Fruit fly (Drosophila melanogaster): Measurements from ENCODE around the gene Ets96B.

Gene Ets96B

dm6 chr3R:24816993-24817854 lies 29.4 kb downstream of the Ets96B start, which contains the start of the genes CG5808 and Saf-B (continued):
- TF ChIP-seq disco-r (GFP tag; optimal IDR thresholded peaks at IDR 0.05) (no peak), jumu (GFP tag; optimal IDR thresholded peaks at IDR 0.05) (no peak), eve (GFP tag; optimal IDR thresholded peaks at IDR 0.05) (no peak), hth (optimal IDR thresholded peaks at IDR 0.05) (no peak), CG12744 (GFP tag; optimal IDR thresholded peaks at IDR 0.05) (no peak), CG18011 (GFP tag; optimal IDR thresholded peaks at IDR 0.05) (no peak), grn (GFP tag; optimal IDR thresholded peaks at IDR 0.05) (no peak), twi (tag; optimal IDR thresholded peaks at IDR 0.05) (no peak), CG34224 (GFP tag; IDR thresholded peaks at IDR 0.05; ENCODE audit: partially characterized antibody) (peak; percentile 85), CG17912 (GFP tag; optimal IDR thresholded peaks at IDR 0.05) (no peak), CG33557 (GFP tag; optimal IDR thresholded peaks at IDR 0.05) (no peak), sob (GFP tag; IDR thresholded peaks at IDR 0.05) (peak; percentile 33; the same call in 1 of the 2 replicates), Fer3 (tag; optimal IDR thresholded peaks at IDR 0.05) (peak; percentile 19), CG3838 (GFP tag; optimal IDR thresholded peaks at IDR 0.05) (no peak), maf-S (GFP tag; optimal IDR thresholded peaks at IDR 0.05) (no peak), br (optimal IDR thresholded peaks at IDR 0.05) (no peak), bab2 (GFP tag; optimal IDR thresholded peaks at IDR 0.05) (no peak), Dref (GFP tag; IDR thresholded peaks at IDR 0.05) (peak; percentile 82), cg (GFP tag; optimal IDR thresholded peaks at IDR 0.05) (no peak), CG1233 (GFP tag; optimal IDR thresholded peaks at IDR 0.05) (no peak), Ets97D (GFP tag; optimal IDR thresholded peaks at IDR 0.05) (peak; percentile 26), chinmo (GFP tag; IDR thresholded peaks at IDR 0.05; ENCODE audit: partially characterized antibody) (0 out of 4 replicates have a peak, but pooled peaks have one; percentile 77), TFAM (GFP tag; optimal IDR thresholded peaks at IDR 0.05) (no peak), CG15011 (GFP tag; optimal IDR thresholded peaks at IDR 0.05) (no peak), Mrtf (GFP tag; IDR thresholded peaks at IDR 0.05) (no peak), CG8924 (tag; optimal IDR thresholded peaks at IDR 0.05) (peak; percentile 70), zfh1 (GFP tag; IDR thresholded peaks at IDR 0.05) (no peak), CG10431 (GFP tag; optimal IDR thresholded peaks at IDR 0.05) (no peak), Atf-2 (GFP tag; optimal IDR thresholded peaks at IDR 0.05) (no peak), YL-1 (GFP tag; optimal IDR thresholded peaks at IDR 0.05) (peak; percentile 49), usp (GFP tag; optimal IDR thresholded peaks at IDR 0.05) (no peak), Doc2 (GFP tag; IDR thresholded peaks at IDR 0.05) (no peak), CG4424 (GFP tag; optimal IDR thresholded peaks at IDR 0.05) (peak; percentile 58), CG1529 (GFP tag; optimal IDR thresholded peaks at IDR 0.05) (no peak), Meics (GFP tag; optimal IDR thresholded peaks at IDR 0.05) (no peak), chm (GFP tag; IDR thresholded peaks at IDR 0.05) (no peak), CG14710 (tag; optimal IDR thresholded peaks at IDR 0.05) (peak; percentile 88), sens (GFP tag) (peak; percentile 36), MBD-R2 (GFP tag; IDR thresholded peaks at IDR 0.05) (peak; percentile 8; the same call in 1 of the 2 replicates), CG10959 (GFP tag; IDR thresholded peaks at IDR 0.05) (no peak), Ptx1 (GFP tag; IDR thresholded peaks at IDR 0.05) (peak; percentile 81), Rx (GFP tag; IDR thresholded peaks at IDR 0.05) (no peak), pho (GFP tag; optimal IDR thresholded peaks at IDR 0.05) (peak; percentile 7), tll (GFP tag; optimal IDR thresholded peaks at IDR 0.05) (no peak), CG13775 (GFP tag; optimal IDR thresholded peaks at IDR 0.05) (peak; percentile 61), slp2 (GFP tag; optimal IDR thresholded peaks at IDR 0.05) (no peak), lilli (GFP tag; optimal IDR thresholded peaks at IDR 0.05) (peak; percentile 38), CG4854 (GFP tag; optimal IDR thresholded peaks at IDR 0.05) (no peak), so (GFP tag; IDR thresholded peaks at IDR 0.05) (no peak), crc (GFP tag; optimal IDR thresholded peaks at IDR 0.05) (no peak), CG7928 (GFP tag; optimal IDR thresholded peaks at IDR 0.05) (peak; percentile 18)
